Fruit fly (Drosophila melanogaster) whole organism, embryonic: ENCODE measurements around the gene corto.

Source experiments
- B-H2 ChIP-seq: fragments of 200-800 bp; sonication (Bioruptor generic); optimal IDR thresholded peaks from 2 replicates; lab custom pipeline; 2018; ENCODE audit warnings: missing biosample characterization, mild to moderate bottlenecking, missing genetic modification characterization
- CG10543 ChIP-seq: fragments of 200-800 bp; sonication (Bioruptor generic); optimal IDR thresholded peaks from 3 replicates; lab custom pipeline; 2017; ENCODE audit warnings: missing biosample characterization, mild to moderate bottlenecking, missing genetic modification characterization, moderate library complexity
- CG11560 ChIP-seq: fragments of 200-800 bp; sonication (Bioruptor generic); IDR thresholded peaks from 3 replicates; pipeline ENCODE4 v1.3.6; 2022; ENCODE audit warnings: missing biosample characterization, missing genetic modification characterization
- CG13894 ChIP-seq: fragments of 200-800 bp; sonication (Bioruptor generic); optimal IDR thresholded peaks from 3 replicates; lab custom pipeline; 2018; ENCODE audit warnings: missing biosample characterization, mild to moderate bottlenecking, missing genetic modification characterization, moderate library complexity
- CG14965 ChIP-seq: fragments of 200-800 bp; sonication (Bioruptor generic); optimal IDR thresholded peaks from 2 replicates; lab custom pipeline; 2016; ENCODE audit warnings: missing biosample characterization, missing genetic modification characterization, borderline replicate concordance
- CG15269 ChIP-seq: fragments of 200-800 bp; sonication (Bioruptor generic); optimal IDR thresholded peaks from 2 replicates; lab custom pipeline; 2018; ENCODE audit warnings: missing biosample characterization, mild to moderate bottlenecking, missing genetic modification characterization, moderate library complexity
- CG16813 ChIP-seq: fragments of 200-800 bp; sonication (Bioruptor generic); IDR thresholded peaks from 3 replicates; pipeline ENCODE4 v1.3.6; 2022; ENCODE audit warnings: missing biosample characterization, missing genetic modification characterization; ENCODE audit not compliant: partially characterized antibody
- CG2129 ChIP-seq: fragments of 200-800 bp; sonication (Bioruptor generic); IDR thresholded peaks from 2 replicates; pipeline ENCODE4 v1.3.6; 2022; ENCODE audit warnings: missing biosample characterization, missing genetic modification characterization; ENCODE audit not compliant: partially characterized antibody
- CG2889 ChIP-seq: fragments of 200-800 bp; sonication (Bioruptor generic); IDR thresholded peaks from 3 replicates; pipeline ENCODE4 v1.3.6; 2022; ENCODE audit warnings: missing biosample characterization, missing genetic modification characterization
- CG30403 ChIP-seq: fragments of 200-800 bp; sonication (Bioruptor generic); optimal IDR thresholded peaks from 3 replicates; lab custom pipeline; 2016; ENCODE audit warnings: missing biosample characterization, missing genetic modification characterization
- CG32532 ChIP-seq: fragments of 200-800 bp; sonication (Bioruptor generic); IDR thresholded peaks from 2 replicates; pipeline ENCODE4 v1.3.6; 2022; ENCODE audit warnings: missing biosample characterization, missing genetic modification characterization
- CG33557 ChIP-seq: fragments of 200-800 bp; sonication (Bioruptor generic); optimal IDR thresholded peaks from 2 replicates; lab custom pipeline; 2019; ENCODE audit warnings: missing biosample characterization, mild to moderate bottlenecking, missing genetic modification characterization, moderate library complexity
- CG34376 ChIP-seq: fragments of 200-800 bp; sonication (Bioruptor generic); optimal IDR thresholded peaks from 2 replicates; lab custom pipeline; 2018; ENCODE audit warnings: missing biosample characterization, mild to moderate bottlenecking, missing genetic modification characterization
- CG4820 ChIP-seq: fragments of 200-800 bp; sonication (Bioruptor generic); optimal IDR thresholded peaks from 3 replicates; lab custom pipeline; 2016; ENCODE audit warnings: missing biosample characterization, missing genetic modification characterization
- CG6683 ChIP-seq: fragments of 200-800 bp; sonication (Bioruptor generic); optimal IDR thresholded peaks from 2 replicates; lab custom pipeline; 2017; ENCODE audit warnings: missing biosample characterization, mild to moderate bottlenecking, missing genetic modification characterization, missing genetic modification reagents
- CG7745 ChIP-seq: fragments of 200-800 bp; sonication (Bioruptor generic); optimal IDR thresholded peaks from 2 replicates; lab custom pipeline; 2018; ENCODE audit warnings: missing biosample characterization, mild to moderate bottlenecking, missing genetic modification characterization, moderate library complexity
- CG8290 ChIP-seq, 3 experiments: fragments of 200-800 bp; sonication (Bioruptor generic); optimal IDR thresholded peaks; 2 replicates each; lab custom pipeline; 2016 to 2019; ENCODE audit warnings: missing biosample characterization in 3 of 3, missing genetic modification characterization in 3 of 3, mild to moderate bottlenecking in 2 of 3, moderate library complexity in 1 of 3
- CG9609 ChIP-seq: fragments of 200-800 bp; sonication (Bioruptor generic); optimal IDR thresholded peaks from 3 replicates; lab custom pipeline; 2016; ENCODE audit warnings: missing biosample characterization, missing genetic modification characterization
- CG9876 ChIP-seq: fragments of 200-800 bp; sonication (Bioruptor generic); optimal IDR thresholded peaks from 2 replicates; lab custom pipeline; 2016; ENCODE audit warnings: missing biosample characterization, missing genetic modification characterization
- Camta ChIP-seq: fragments of 200-800 bp; sonication (Bioruptor generic); optimal IDR thresholded peaks from 2 replicates; lab custom pipeline; 2016; ENCODE audit warnings: missing biosample characterization, missing genetic modification characterization
- Chrac-16 ChIP-seq: fragments of 200-800 bp; sonication (Bioruptor generic); optimal IDR thresholded peaks from 3 replicates; lab custom pipeline; 2016; ENCODE audit warnings: missing biosample characterization, missing genetic modification characterization
- CrebB ChIP-seq: fragments of 200-800 bp; sonication (Bioruptor generic); optimal IDR thresholded peaks from 3 replicates; lab custom pipeline; 2018; ENCODE audit warnings: missing biosample characterization, mild to moderate bottlenecking, missing genetic modification characterization
- Dfd ChIP-seq, 2 experiments: fragments of >200 bp; optimal IDR thresholded peaks; 2 replicates each; lab custom pipeline; 2017; ENCODE audit warnings: missing biosample characterization in 2 of 2, missing genetic modification characterization in 2 of 2
- Dll ChIP-seq: fragments of 200-800 bp; sonication (Bioruptor generic); IDR thresholded peaks from 4 replicates; pipeline ENCODE4 v1.3.6; 2022; ENCODE audit warnings: missing biosample characterization, missing genetic modification characterization; ENCODE audit not compliant: partially characterized antibody
- Ets97D ChIP-seq: fragments of 200-800 bp; sonication (Bioruptor generic); optimal IDR thresholded peaks from 3 replicates; lab custom pipeline; 2016; ENCODE audit warnings: missing biosample characterization, missing genetic modification characterization
- Gsc ChIP-seq: fragments of 200-800 bp; sonication (Bioruptor generic); IDR thresholded peaks from 2 replicates; pipeline ENCODE4 v1.3.6; 2022; ENCODE audit warnings: missing biosample characterization, missing genetic modification characterization
- H15 ChIP-seq: fragments of 200-800 bp; sonication (Bioruptor generic); IDR thresholded peaks from 3 replicates; pipeline ENCODE4 v1.3.6; 2022; ENCODE audit warnings: missing biosample characterization, missing genetic modification characterization
- Six4 ChIP-seq: fragments of 200-800 bp; sonication (Bioruptor generic); optimal IDR thresholded peaks from 2 replicates; lab custom pipeline; 2016; ENCODE audit warnings: missing biosample characterization, missing genetic modification characterization
- Vsx1 ChIP-seq: fragments of 200-800 bp; sonication (Bioruptor generic); optimal IDR thresholded peaks from 2 replicates; lab custom pipeline; 2017; ENCODE audit warnings: missing biosample characterization, mild to moderate bottlenecking, missing genetic modification characterization, missing genetic modification reagents
- Xbp1 ChIP-seq: fragments of 200-800 bp; sonication (Bioruptor generic); optimal IDR thresholded peaks from 3 replicates; lab custom pipeline; 2016; ENCODE audit warnings: missing biosample characterization, mild to moderate bottlenecking, missing genetic modification characterization
- aop ChIP-seq: fragments of 200-800 bp; sonication (Bioruptor generic); IDR thresholded peaks from 2 replicates; pipeline ENCODE4 v1.3.6; 2022; ENCODE audit warnings: missing biosample characterization, missing genetic modification characterization
- cg ChIP-seq: fragments of 200-800 bp; sonication (Bioruptor generic); optimal IDR thresholded peaks from 3 replicates; lab custom pipeline; 2019; ENCODE audit warnings: missing biosample characterization, mild to moderate bottlenecking, missing genetic modification characterization, moderate library complexity
- crc ChIP-seq: fragments of 200-800 bp; sonication (Bioruptor generic); optimal IDR thresholded peaks from 2 replicates; lab custom pipeline; 2016; ENCODE audit warnings: missing biosample characterization, missing genetic modification characterization
- dpn ChIP-seq, 2 experiments: fragments of 200-800 bp; sonication (Bioruptor generic); optimal IDR thresholded peaks; 3 replicates each; lab custom pipeline; 2016; ENCODE audit warnings: missing biosample characterization in 2 of 2, missing genetic modification characterization in 2 of 2
- dysf ChIP-seq: fragments of 200-800 bp; sonication (Bioruptor generic); IDR thresholded peaks from 3 replicates; pipeline ENCODE4 v1.3.6; 2022; ENCODE audit warnings: missing biosample characterization, missing genetic modification characterization
- eyg ChIP-seq: fragments of 200-800 bp; sonication (Bioruptor generic); optimal IDR thresholded peaks from 3 replicates; lab custom pipeline; 2016; ENCODE audit warnings: missing biosample characterization, missing genetic modification characterization
- fd3F ChIP-seq: fragments of 200-800 bp; sonication (Bioruptor generic); optimal IDR thresholded peaks from 2 replicates; lab custom pipeline; 2018; ENCODE audit warnings: missing biosample characterization, mild to moderate bottlenecking, missing genetic modification characterization, moderate library complexity
- gro ChIP-seq: fragments of 200-800 bp; sonication (Bioruptor generic); optimal IDR thresholded peaks from 2 replicates; lab custom pipeline; 2016; ENCODE audit warnings: missing biosample characterization, missing genetic modification characterization
- hth ChIP-seq: fragments of >200 bp; optimal IDR thresholded peaks from 2 replicates; lab custom pipeline; 2017; ENCODE audit warnings: inconsistent platforms
- inv ChIP-seq: fragments of 200-800 bp; sonication (Bioruptor generic); IDR thresholded peaks from 2 replicates; pipeline ENCODE4 v1.3.6; 2022; ENCODE audit warnings: missing biosample characterization, missing genetic modification characterization; ENCODE audit not compliant: partially characterized antibody
- jigr1 ChIP-seq: fragments of 200-800 bp; sonication (Bioruptor generic); IDR thresholded peaks from 3 replicates; pipeline ENCODE4 v1.3.6; 2022; ENCODE audit warnings: missing biosample characterization, missing genetic modification characterization
- kay ChIP-seq: fragments of 200-800 bp; sonication (Bioruptor generic); optimal IDR thresholded peaks from 2 replicates; lab custom pipeline; 2016; ENCODE audit warnings: missing biosample characterization, missing genetic modification characterization
- lola ChIP-seq, 3 experiments: fragments of >200 bp in 2 of 3; fragments of 200-800 bp in 1 of 3; sonication (Bioruptor generic) in 1 of 3; optimal IDR thresholded peaks; 2 replicates each; lab custom pipeline; 2017 to 2019; ENCODE audit warnings: missing biosample characterization in 3 of 3, missing genetic modification characterization in 3 of 3, mild to moderate bottlenecking in 1 of 3, moderate library complexity in 1 of 3
- mirr ChIP-seq: fragments of 200-800 bp; sonication (Bioruptor generic); optimal IDR thresholded peaks from 3 replicates; lab custom pipeline; 2018; ENCODE audit warnings: missing biosample characterization, mild to moderate bottlenecking, missing genetic modification characterization
- nom ChIP-seq: fragments of 200-800 bp; sonication (Bioruptor generic); optimal IDR thresholded peaks from 2 replicates; lab custom pipeline; 2017; ENCODE audit warnings: missing biosample characterization, missing genetic modification characterization, mild to moderate bottlenecking, moderate library complexity, missing genetic modification reagents
- repo ChIP-seq: fragments of 200-800 bp; sonication (Bioruptor generic); optimal IDR thresholded peaks from 2 replicates; lab custom pipeline; 2016; ENCODE audit warnings: missing biosample characterization, missing genetic modification characterization
- ro ChIP-seq: fragments of 200-800 bp; sonication (Bioruptor generic); IDR thresholded peaks from 2 replicates; pipeline ENCODE4 v1.3.6; 2022; ENCODE audit warnings: missing biosample characterization, missing genetic modification characterization
- slou ChIP-seq: fragments of 200-800 bp; sonication (Bioruptor generic); optimal IDR thresholded peaks from 3 replicates; lab custom pipeline; 2016; ENCODE audit warnings: missing biosample characterization, missing genetic modification characterization
- sug ChIP-seq: fragments of 200-800 bp; optimal IDR thresholded peaks from 2 replicates; lab custom pipeline; 2019; ENCODE audit warnings: missing biosample characterization, mild to moderate bottlenecking, missing genetic modification characterization, moderate library complexity
- trh ChIP-seq: fragments of 200-800 bp; sonication (Bioruptor generic); optimal IDR thresholded peaks from 2 replicates; lab custom pipeline; 2016; ENCODE audit warnings: missing biosample characterization, missing genetic modification characterization
- wdn ChIP-seq: fragments of 200-800 bp; sonication (Bioruptor generic); IDR thresholded peaks from 2 replicates; pipeline ENCODE4 v1.3.6; 2022; ENCODE audit warnings: missing biosample characterization, missing genetic modification characterization

Gene corto

DNA sequence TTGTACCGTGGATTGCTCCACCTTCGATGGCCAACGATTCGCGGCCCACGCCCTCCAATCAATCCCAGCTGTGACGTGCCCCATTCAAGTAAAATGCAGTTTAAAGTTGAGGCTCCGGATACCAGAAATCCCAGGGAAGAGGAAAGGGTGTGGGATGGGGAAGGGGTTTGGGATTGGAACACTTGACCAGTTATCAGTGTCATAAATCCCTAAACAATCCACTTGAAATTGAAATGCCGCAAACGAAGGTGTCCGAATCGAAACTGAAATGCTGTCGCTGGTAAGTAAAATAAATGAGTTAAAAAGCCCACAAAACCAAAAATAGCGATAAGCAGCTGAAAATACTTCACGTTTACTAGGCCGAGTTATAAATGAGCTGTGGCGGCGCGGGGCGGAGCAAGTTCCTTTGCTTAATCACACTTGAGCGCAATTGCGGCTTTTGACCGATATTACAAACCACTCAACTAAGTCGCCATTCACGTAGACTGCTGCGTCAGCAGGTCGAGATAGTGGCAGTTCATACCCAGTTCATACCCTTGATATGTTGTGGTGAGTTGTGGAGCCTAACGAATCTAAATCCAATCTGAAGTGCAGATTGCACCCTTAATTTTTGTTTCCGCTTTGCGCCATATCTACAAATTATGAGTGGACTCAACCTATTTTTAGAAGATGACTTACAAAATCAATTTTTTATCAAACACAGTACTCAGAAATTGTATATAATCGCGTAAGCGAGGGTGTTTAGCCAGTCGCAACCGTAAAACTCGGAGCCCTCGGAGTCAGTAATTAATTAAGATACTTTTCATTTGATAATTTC lies 22.1 kb downstream of the corto start (continued):
- TF ChIP-seq lola (GFP tag; optimal IDR thresholded peaks at IDR 0.05; lab: Kevin White, UChicago), result peak in 1 of 3 experiments; percentile 28
- no peak for TF ChIP-seq crc
- TF ChIP-seq jigr1 (GFP tag; lab: Robert Waterston, UW), result no peak
- TF ChIP-seq slou, result no peak
- no peak for TF ChIP-seq Dfd (GFP tag; optimal IDR thresholded peaks at IDR 0.05; lab: Kevin White, UChicago)
- TF ChIP-seq fd3F (GFP tag; lab: Kevin White, UChicago), result no peak
- TF ChIP-seq CG4820, result no peak
- no peak for TF ChIP-seq hth (lab: Kevin White, UChicago)
- no peak for TF ChIP-seq CrebB (tag; lab: Kevin White, UChicago)
- no peak for TF ChIP-seq CG6683
- no peak for TF ChIP-seq aop (GFP tag; lab: Robert Waterston, UW)
- no peak for TF ChIP-seq CG2129 (GFP tag; lab: Robert Waterston, UW)
- no peak for TF ChIP-seq inv
- no peak for TF ChIP-seq cg (GFP tag; lab: Kevin White, UChicago)
- TF ChIP-seq Vsx1 (GFP tag; lab: Kevin White, UChicago), result peak; percentile 50
- peak; percentile 2 for TF ChIP-seq eyg (GFP tag; lab: Kevin White, UChicago)
- TF ChIP-seq CG9609 (GFP tag; lab: Kevin White, UChicago), result no peak
- no peak for TF ChIP-seq wdn (GFP tag; lab: Robert Waterston, UW)
- TF ChIP-seq CG33557 (GFP tag; lab: Kevin White, UChicago), result no peak
- no peak for TF ChIP-seq trh
- TF ChIP-seq CG15269 (tag; lab: Kevin White, UChicago), result no peak
- TF ChIP-seq Chrac-16 (GFP tag; lab: Kevin White, UChicago), result no peak
- no peak for TF ChIP-seq Six4 (GFP tag; lab: Kevin White, UChicago)
- TF ChIP-seq Dll (GFP tag; lab: Robert Waterston, UW), result no peak
- TF ChIP-seq repo (GFP tag; lab: Kevin White, UChicago), result no peak
- no peak for TF ChIP-seq H15 (GFP tag; lab: Robert Waterston, UW)
- peak in 1 of 2 experiments; percentile 12 for TF ChIP-seq dpn (GFP tag; optimal IDR thresholded peaks at IDR 0.05; lab: Kevin White, UChicago)
- no peak for TF ChIP-seq CG9876 (GFP tag; lab: Kevin White, UChicago)
- no peak for TF ChIP-seq CG14965 (GFP tag; lab: Kevin White, UChicago)
- TF ChIP-seq nom (GFP tag; lab: Kevin White, UChicago), result no peak
- no peak for TF ChIP-seq CG11560 (tag; lab: Robert Waterston, UW)
- no peak for TF ChIP-seq CG16813 (GFP tag; lab: Robert Waterston, UW)
- no peak for TF ChIP-seq ro (GFP tag; lab: Robert Waterston, UW)
- TF ChIP-seq CG7745 (tag; lab: Kevin White, UChicago), result peak; percentile 90
- peak; percentile 22 for TF ChIP-seq CG30403 (GFP tag; lab: Kevin White, UChicago)
- TF ChIP-seq Xbp1 (GFP tag; lab: Kevin White, UChicago), result no peak
- TF ChIP-seq Gsc, result no peak
- no peak for TF ChIP-seq dysf
- TF ChIP-seq kay (GFP tag; lab: Kevin White, UChicago), result peak; percentile 13

DNA sequence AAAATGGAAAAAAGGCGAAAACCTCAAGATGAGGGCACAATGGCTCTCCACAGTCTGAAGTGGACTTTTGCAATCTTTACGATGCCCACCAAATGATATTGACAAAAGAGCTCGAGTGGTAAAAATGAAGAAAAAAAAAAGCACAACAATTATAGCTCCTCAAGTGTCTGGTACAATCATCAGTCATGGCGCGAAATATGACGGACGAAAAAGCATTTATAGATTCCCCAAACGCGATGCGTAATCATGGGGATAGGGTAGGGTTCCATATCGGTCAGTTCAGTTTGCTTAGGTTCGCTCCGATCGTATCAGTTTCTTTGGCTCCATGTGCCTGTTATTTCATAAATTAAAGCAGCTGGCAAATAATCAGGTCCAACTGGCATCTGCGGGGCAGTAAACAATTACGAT lies 23.6 kb downstream of the corto start:
- no peak for TF ChIP-seq CG2889 (GFP tag; lab: Robert Waterston, UW)
- TF ChIP-seq CG10543 (GFP tag; lab: Kevin White, UChicago), result peak; percentile 53
- TF ChIP-seq mirr (GFP tag; lab: Kevin White, UChicago), result peak; percentile 21
- TF ChIP-seq CG8290 (GFP tag; optimal IDR thresholded peaks at IDR 0.05; lab: Kevin White, UChicago), result no peak
- TF ChIP-seq CG8290 (tag; optimal IDR thresholded peaks at IDR 0.05; lab: Kevin White, UChicago), result peak in 1 of 2 experiments; percentile 5
- TF ChIP-seq CG32532 (GFP tag; lab: Robert Waterston, UW), result no peak
- no peak for TF ChIP-seq Camta (GFP tag; lab: Kevin White, UChicago)
- TF ChIP-seq B-H2 (GFP tag; lab: Kevin White, UChicago), result peak; percentile 35
- no peak for TF ChIP-seq Ets97D (GFP tag; lab: Kevin White, UChicago)
- peak; percentile 61 for TF ChIP-seq CG34376 (GFP tag; lab: Kevin White, UChicago)
- peak; percentile 68 for TF ChIP-seq CG13894
- TF ChIP-seq gro (GFP tag; lab: Kevin White, UChicago), result peak; percentile 85
- peak; percentile 72 for TF ChIP-seq sug
